Fruit fly (Drosophila melanogaster) whole organism: Measurements from ENCODE around the gene CG3081.

Experiments used
- CG8478 ChIP-seq: fragments of >200 bp; optimal IDR thresholded peaks from 2 replicates; lab custom pipeline; 2018; ENCODE audit warnings: inconsistent platforms
- Dll ChIP-seq: fragments of >200 bp; optimal IDR thresholded peaks from 2 replicates; lab custom pipeline; 2017
- psq ChIP-seq: fragments of >200 bp; optimal IDR thresholded peaks from 2 replicates; lab custom pipeline; 2017
- usp ChIP-seq: fragments of >200 bp; optimal IDR thresholded peaks from 2 replicates; lab custom pipeline; 2017; ENCODE audit warnings: missing biosample characterization, missing genetic modification characterization, mixed read lengths

dm6 chrX:4647316-4648046, 3.7 kb upstream of the CG3081 start, which contains the start of the genes HLH4C and mRpL30:
- TF ChIP-seq psq (lab: Kevin White, UChicago) (no peak), Dll (lab: Kevin White, UChicago) (no peak), usp (GFP tag; lab: Kevin White, UChicago) (no peak), CG8478 (lab: Kevin White, UChicago) (no peak)
